Fruit fly (Drosophila melanogaster): ENCODE data around the gene Ir62a.
A peak's percentile ranks its signal among the peaks of the same experiment; 100 is the strongest.

Gene Ir62a

DNA sequence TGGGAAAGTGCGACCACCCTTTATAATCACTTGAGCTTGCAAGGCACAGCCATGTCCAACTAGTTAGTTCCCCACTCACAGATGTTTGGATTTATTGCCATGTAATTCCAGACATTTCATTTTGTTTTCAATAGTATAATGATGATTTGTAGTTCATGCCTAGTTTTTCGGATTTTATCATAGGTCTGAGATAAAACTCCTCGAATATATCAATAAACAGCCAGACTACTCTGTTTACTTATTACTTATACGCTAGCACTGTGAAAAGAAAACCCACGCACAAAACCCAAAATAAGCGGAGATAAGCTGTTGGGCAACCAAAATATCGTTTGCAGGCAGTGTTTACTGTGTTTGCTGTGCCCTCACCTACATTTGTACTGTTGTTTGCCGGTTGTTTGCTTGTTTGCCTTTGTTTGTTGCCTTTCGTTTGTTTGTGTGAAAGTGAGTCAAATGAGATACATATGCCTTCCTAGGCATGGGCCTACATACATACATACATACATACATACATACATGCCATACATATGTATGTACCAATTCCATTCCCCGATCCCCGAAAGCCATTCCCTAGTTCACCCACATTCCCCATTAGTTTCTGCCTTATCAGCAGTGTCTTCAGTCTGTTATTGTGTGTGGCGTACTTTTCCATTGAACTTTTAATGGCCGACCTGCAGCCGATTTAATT lies 48.3 kb upstream of the Ir62a start (continued):
- TF ChIP-seq CG13624 (GFP tag; optimal IDR thresholded peaks at IDR 0.05) (no peak), klu (GFP tag; IDR thresholded peaks at IDR 0.05) (peak; percentile 13; the same call in 1 of the 2 replicates), TFAM (GFP tag; optimal IDR thresholded peaks at IDR 0.05) (peak; percentile 58), CG7357 (GFP tag; IDR thresholded peaks at IDR 0.05) (no peak), CG15601 (tag; optimal IDR thresholded peaks at IDR 0.05) (peak; percentile 83), Sox100B (GFP tag; optimal IDR thresholded peaks at IDR 0.05) (peak; percentile 81), CG3407 (GFP tag; optimal IDR thresholded peaks at IDR 0.05) (peak; percentile 86), bsh (GFP tag; optimal IDR thresholded peaks at IDR 0.05) (peak in 1 of 2 experiments; percentile 80), luna (GFP tag; optimal IDR thresholded peaks at IDR 0.05) (no peak), Med (GFP tag) (peak; percentile 86), mam (GFP tag; optimal IDR thresholded peaks at IDR 0.05) (peak; percentile 35), Sox102F (GFP tag; optimal IDR thresholded peaks at IDR 0.05) (peak; percentile 72), CG14667 (GFP tag; IDR thresholded peaks at IDR 0.05) (0 out of 2 replicates have a peak, but pooled peaks have one; percentile 12), otp (GFP tag; IDR thresholded peaks at IDR 0.05) (peak; percentile 75; the same call in 2 of the 3 replicates), CG9932 (GFP tag; IDR thresholded peaks at IDR 0.05) (no peak), E2f2 (GFP tag; IDR thresholded peaks at IDR 0.05) (no peak; the same call in 1 of the 2 replicates), gcm (GFP tag; optimal IDR thresholded peaks at IDR 0.05) (peak; percentile 69), CG31388 (GFP tag; optimal IDR thresholded peaks at IDR 0.05) (no peak), sob (GFP tag; IDR thresholded peaks at IDR 0.05) (peak; percentile 39; the same call in 1 of the 2 replicates), CG11085 (GFP tag; IDR thresholded peaks at IDR 0.05) (no peak), Pdp1 (GFP tag; optimal IDR thresholded peaks at IDR 0.05) (peak; percentile 43 to 69), CG12659 (GFP tag; optimal IDR thresholded peaks at IDR 0.05) (peak; percentile 44), ci (GFP tag; IDR thresholded peaks at IDR 0.05) (peak; percentile 83), CG14441 (GFP tag; IDR thresholded peaks at IDR 0.05) (no peak; the same call in 1 of the 2 replicates), CG33557 (GFP tag; optimal IDR thresholded peaks at IDR 0.05) (peak; percentile 88), Dfd (GFP tag; optimal IDR thresholded peaks at IDR 0.05) (no peak), CG10431 (GFP tag; optimal IDR thresholded peaks at IDR 0.05) (peak; percentile 89), Meics (GFP tag; optimal IDR thresholded peaks at IDR 0.05) (peak; percentile 55), ase (GFP tag; IDR thresholded peaks at IDR 0.05) (0 out of 3 replicates have a peak, but pooled peaks have one; percentile 26), CG18764 (GFP tag; optimal IDR thresholded peaks at IDR 0.05) (peak; percentile 78), maf-S (GFP tag; optimal IDR thresholded peaks at IDR 0.05) (peak; percentile 46), CG15073 (GFP tag; optimal IDR thresholded peaks at IDR 0.05) (no peak), CG12219 (GFP tag; optimal IDR thresholded peaks at IDR 0.05) (peak; percentile 79), CG15011 (GFP tag; optimal IDR thresholded peaks at IDR 0.05) (peak; percentile 71), ken (GFP tag; IDR thresholded peaks at IDR 0.05) (peak; percentile 58; the same call in 1 of the 3 replicates), toy (GFP tag; IDR thresholded peaks at IDR 0.05) (no peak), Ada2b (GFP tag; IDR thresholded peaks at IDR 0.05) (0 out of 2 replicates have a peak, but pooled peaks have one; percentile 4), cato (GFP tag; optimal IDR thresholded peaks at IDR 0.05; ENCODE audit: borderline replicate concordance) (peak; percentile 47), pum (GFP tag; optimal IDR thresholded peaks at IDR 0.05) (peak; percentile 62), CG1529 (GFP tag; optimal IDR thresholded peaks at IDR 0.05) (peak; percentile 81), Gug (GFP tag; IDR thresholded peaks at IDR 0.05) (peak; percentile 41; the same call in 1 of the 4 replicates), esg (GFP tag; conservative IDR thresholded peaks at IDR 0.05) (no peak; the same call in 1 of the 2 replicates), CG17912 (GFP tag; optimal IDR thresholded peaks at IDR 0.05) (peak; percentile 64), CG12299 (tag; optimal IDR thresholded peaks at IDR 0.05) (peak; percentile 51), disco-r (GFP tag; optimal IDR thresholded peaks at IDR 0.05) (peak; percentile 30), Bteb2 (GFP tag; optimal IDR thresholded peaks at IDR 0.05) (peak; percentile 25), run (tag; optimal IDR thresholded peaks at IDR 0.05) (peak; percentile 43), CG2712 (tag; optimal IDR thresholded peaks at IDR 0.05) (peak; percentile 73), CG1832 (GFP tag; optimal IDR thresholded peaks at IDR 0.05) (no peak)
